In the genomic region with DNA sequence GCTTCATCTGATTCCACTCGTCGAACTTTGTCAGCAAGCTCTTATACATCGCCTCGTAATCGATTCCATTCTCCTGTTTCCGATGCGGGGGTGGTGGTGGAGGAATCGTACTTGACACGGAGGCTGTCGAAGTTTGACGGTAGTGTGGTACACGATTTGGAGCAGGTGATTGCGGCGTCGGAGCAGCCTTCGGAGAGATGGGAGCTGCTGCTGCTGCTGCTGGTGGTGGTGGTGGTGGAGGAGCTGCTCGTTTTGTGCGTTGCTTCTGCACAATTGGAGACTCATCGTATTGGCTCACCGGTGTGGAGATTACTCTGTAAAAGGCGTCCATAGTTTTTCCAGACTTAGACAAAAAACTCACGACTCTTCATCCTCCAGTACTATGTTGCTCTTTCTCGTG, we compare ENCODE assay signal across 2 worm cellular contexts.
TF ChIP-seq lines count a peak whose summit lies in the region.

No protein-coding gene starts in this region.

TF ChIP-seq in whole organism, L4 larva, 104 proteins besides CTCF, POLR2A, EP300 and RAD21:
- TF ChIP-seq pha-4 (GFP tag; IDR thresholded peaks at IDR 0.05; lab: Robert Waterston, UW), result peak; percentile 25; the same call in 1 of the 2 replicates
- no peak for TF ChIP-seq pha-4 (tag; optimal IDR thresholded peaks at IDR 0.05; lab: Kevin White, UChicago)
- TF ChIP-seq T26A8.4 (GFP tag; IDR thresholded peaks at IDR 0.05; lab: Robert Waterston, UW), result no peak
- peak; percentile 81 for TF ChIP-seq set-16 (GFP tag; IDR thresholded peaks at IDR 0.05; lab: Robert Waterston, UW)

TF ChIP-seq in whole organism, young adult, 124 proteins besides CTCF, POLR2A, EP300 and RAD21:
- TF ChIP-seq zfh-2 (GFP tag; conservative IDR thresholded peaks at IDR 0.05; lab: Robert Waterston, UW) (peak; percentile 81), ekl-4 (GFP tag; IDR thresholded peaks at IDR 0.05; lab: Robert Waterston, UW) (0 out of 2 replicates have a peak, but pooled peaks have one; percentile 25), Y53F4B.3 (GFP tag; IDR thresholded peaks at IDR 0.05; lab: Robert Waterston, UW) (no peak), aptf-3 (GFP tag; IDR thresholded peaks at IDR 0.05; lab: Robert Waterston, UW) (no peak), egrh-3 (GFP tag; IDR thresholded peaks at IDR 0.05; lab: Robert Waterston, UW) (peak; percentile 66)
